Worm (Caenorhabditis elegans): Measurements from ENCODE around the gene Y102A11A.3.
A peak's percentile ranks its signal among the peaks of the same experiment; 100 is the strongest.

Gene Y102A11A.3

ce11 chrX:2071392-2072001, 52.5 kb downstream of the Y102A11A.3 start (continued):
- TF ChIP-seq aly-2 (tag; optimal IDR thresholded peaks at IDR 0.05) (no peak), zag-1 (tag; optimal IDR thresholded peaks at IDR 0.05) (no peak), nhr-237 (tag; optimal IDR thresholded peaks at IDR 0.05) (no peak), lin-13 (GFP tag; optimal IDR thresholded peaks at IDR 0.05) (peak; percentile 34), unc-55 (GFP tag; optimal IDR thresholded peaks at IDR 0.05) (peak; percentile 72), R02D3.7 (tag; optimal IDR thresholded peaks at IDR 0.05) (no peak), nhr-11 (tag; optimal IDR thresholded peaks at IDR 0.05) (no peak), sem-4 (tag; optimal IDR thresholded peaks at IDR 0.05) (peak; percentile 50), ceh-16 (tag; optimal IDR thresholded peaks at IDR 0.05) (peak; percentile 54), crh-2 (tag; optimal IDR thresholded peaks at IDR 0.05) (peak; percentile 75), Y55F3AM.14 (GFP tag; optimal IDR thresholded peaks at IDR 0.05) (peak; percentile 2), ztf-1 (GFP tag; conservative IDR thresholded peaks at IDR 0.05) (no peak), unc-62 (GFP tag; optimal IDR thresholded peaks at IDR 0.05) (no peak)

ce11 chrX:2074055-2074454, 55.1 kb downstream of the Y102A11A.3 start, which contains the start of gene txdc-12.2:
txdc-12.2 (plus strand) TSS chrX:2074450.
- no peak for TF ChIP-seq lsy-2 (tag; optimal IDR thresholded peaks at IDR 0.05)
- peak; percentile 1 for TF ChIP-seq fos-1 (tag; optimal IDR thresholded peaks at IDR 0.05)
